Worm (Caenorhabditis elegans) whole organism, early embryonic: Measurements from ENCODE around the gene gid-8.

ENCODE experiments used
- hmg-4 ChIP-seq: fragments of 200-800 bp; sonication (Bioruptor generic); optimal IDR thresholded peaks from 2 replicates; lab custom pipeline; 2018; ENCODE audit warnings: mild to moderate bottlenecking, missing genetic modification characterization, missing compliant biosample characterization
- hnd-1 ChIP-seq: sonication (generic microtip); optimal IDR thresholded peaks from 2 replicates; lab custom pipeline; 2016; ENCODE audit warnings: missing genetic modification characterization, missing compliant biosample characterization
- tbx-37 ChIP-seq: fragments of 200-800 bp; sonication (Bioruptor generic); conservative IDR thresholded peaks from 2 replicates; pipeline ENCODE4 v1.3.6; 2022; ENCODE audit warnings: missing genetic modification reagents, missing genetic modification characterization, missing compliant biosample characterization

DNA sequence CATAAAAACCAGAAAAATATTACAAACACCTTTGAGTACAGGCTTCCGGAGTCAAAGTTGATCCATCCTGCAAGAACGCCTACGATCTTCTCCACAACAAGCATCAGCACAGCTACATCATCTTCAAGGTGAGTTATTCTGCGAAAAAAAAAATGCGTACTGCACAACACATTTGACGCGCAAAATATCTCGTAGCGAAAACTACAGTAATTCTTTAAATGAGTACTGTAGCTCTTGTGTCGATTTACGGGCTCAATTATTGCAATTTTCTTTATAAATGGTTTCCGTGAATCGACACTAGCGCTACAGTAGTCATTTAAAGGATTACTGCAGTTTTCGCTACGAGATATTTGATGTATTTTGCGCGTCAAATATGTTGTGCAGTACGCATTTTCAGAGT lies 9.3 kb downstream of the gid-8 start:
- TF ChIP-seq hmg-4 (GFP tag; lab: Kevin White, UChicago), result no peak
- TF ChIP-seq tbx-37 (GFP tag; lab: Robert Waterston, UW), result no peak
- TF ChIP-seq hnd-1 (tag; lab: Kevin White, UChicago), result no peak
